Worm (Caenorhabditis elegans): ENCODE results near the gene lpd-9.

ce11 chrV:10589774-10590528 lies 10.8 kb downstream of the lpd-9 start, which contains the start of gene ttr-23:
- TF ChIP-seq W03F9.2 (tag; optimal IDR thresholded peaks at IDR 0.05) (no peak), dao-5 (tag; optimal IDR thresholded peaks at IDR 0.05) (no peak), him-1 (tag; optimal IDR thresholded peaks at IDR 0.05) (no peak)

All from whole organism, L4/young adult.